Fruit fly (Drosophila melanogaster): ENCODE measurements around the gene CG13813.

Gene CG13813

dm6 chr3L:20241987-20242982 is 10.8 kb downstream of the CG13813 start (continued):
- peak; percentile 42 for TF ChIP-seq D19A (tag; optimal IDR thresholded peaks at IDR 0.05)
- no peak for TF ChIP-seq CG7963 (GFP tag; IDR thresholded peaks at IDR 0.05; ENCODE audit: partially characterized antibody)
- TF ChIP-seq CG8765 (GFP tag; IDR thresholded peaks at IDR 0.05), result peak; percentile 47; the same call in 1 of the 2 replicates
- TF ChIP-seq ara (GFP tag; IDR thresholded peaks at IDR 0.05), result peak; percentile 43; the same call in 1 of the 2 replicates
- TF ChIP-seq lmd (GFP tag; IDR thresholded peaks at IDR 0.05), result peak; percentile 64
- peak; percentile 49; the same call in 2 of the 3 replicates for TF ChIP-seq CG11695 (GFP tag; IDR thresholded peaks at IDR 0.05)
- TF ChIP-seq nerfin-1 (tag; optimal IDR thresholded peaks at IDR 0.05), result peak; percentile 65
- peak; percentile 77 for TF ChIP-seq gem (tag; optimal IDR thresholded peaks at IDR 0.05)
- no peak for TF ChIP-seq rib (GFP tag; IDR thresholded peaks at IDR 0.05)
- TF ChIP-seq h (optimal IDR thresholded peaks at IDR 0.05), result no peak
- TF ChIP-seq ash1 (GFP tag; optimal IDR thresholded peaks at IDR 0.05), result no peak
- 0 out of 2 replicates have a peak, but pooled peaks have one; percentile 5 for TF ChIP-seq Nf-YA (GFP tag; IDR thresholded peaks at IDR 0.05)
- TF ChIP-seq eve (GFP tag; optimal IDR thresholded peaks at IDR 0.05), result no peak
- no peak for TF ChIP-seq Trl (optimal IDR thresholded peaks at IDR 0.05)
- no peak for TF ChIP-seq Trl (GFP tag; optimal IDR thresholded peaks at IDR 0.05)
- peak; percentile 85 for TF ChIP-seq CG9932 (GFP tag; IDR thresholded peaks at IDR 0.05)
- TF ChIP-seq Hr39 (optimal IDR thresholded peaks at IDR 0.05), result no peak
- TF ChIP-seq dysf (GFP tag; IDR thresholded peaks at IDR 0.05), result peak; percentile 56; the same call in 2 of the 3 replicates
- no peak for TF ChIP-seq otp (GFP tag; IDR thresholded peaks at IDR 0.05)
- TF ChIP-seq Rfx (GFP tag; IDR thresholded peaks at IDR 0.05), result peak; percentile 63
- peak; percentile 14 for TF ChIP-seq CrebB (tag; optimal IDR thresholded peaks at IDR 0.05)
- TF ChIP-seq corto (GFP tag; optimal IDR thresholded peaks at IDR 0.05), result peak; percentile 48
- no peak for TF ChIP-seq Hr78 (GFP tag; optimal IDR thresholded peaks at IDR 0.05)
- peak; percentile 78 for TF ChIP-seq amos (GFP tag; IDR thresholded peaks at IDR 0.05; ENCODE audit: partially characterized antibody)
- peak; percentile 28 for TF ChIP-seq cad (GFP tag; optimal IDR thresholded peaks at IDR 0.05)
- peak; percentile 15; the same call in 1 of the 2 replicates for TF ChIP-seq HLH3B (GFP tag; IDR thresholded peaks at IDR 0.05)
- peak; percentile 76 for TF ChIP-seq CG12391 (tag; optimal IDR thresholded peaks at IDR 0.05)
- TF ChIP-seq Ssrp (tag; optimal IDR thresholded peaks at IDR 0.05), result peak; percentile 60
- peak; percentile 66 for TF ChIP-seq sob (GFP tag; IDR thresholded peaks at IDR 0.05)
- no peak for TF ChIP-seq mld (GFP tag; IDR thresholded peaks at IDR 0.05; ENCODE audit: partially characterized antibody)
- peak; percentile 4 for TF ChIP-seq CG6683 (GFP tag; optimal IDR thresholded peaks at IDR 0.05)
- peak; percentile 11; the same call in 1 of the 2 replicates for TF ChIP-seq ap (GFP tag; IDR thresholded peaks at IDR 0.05)
- 0 out of 2 replicates have a peak, but pooled peaks have one; percentile 40 for TF ChIP-seq CG11696 (GFP tag; IDR thresholded peaks at IDR 0.05)
- TF ChIP-seq MESR4 (GFP tag; optimal IDR thresholded peaks at IDR 0.05), result peak; percentile 94
- no peak for TF ChIP-seq ham (GFP tag; IDR thresholded peaks at IDR 0.05)
- TF ChIP-seq CG34422 (GFP tag; IDR thresholded peaks at IDR 0.05), result peak; percentile 80
- TF ChIP-seq danr (GFP tag; IDR thresholded peaks at IDR 0.05), result no peak; the same call in 1 of the 2 replicates
- TF ChIP-seq disco-r (GFP tag; optimal IDR thresholded peaks at IDR 0.05), result no peak
- TF ChIP-seq chif (GFP tag; optimal IDR thresholded peaks at IDR 0.05), result no peak
- no peak for TF ChIP-seq pan (optimal IDR thresholded peaks at IDR 0.05)
- TF ChIP-seq pan (GFP tag; optimal IDR thresholded peaks at IDR 0.05 in 1 of 2, IDR thresholded peaks at IDR 0.05 in 1 of 2), result peak in 1 of 2 experiments; percentile 68
- no peak for TF ChIP-seq NK7.1 (GFP tag; optimal IDR thresholded peaks at IDR 0.05)
- TF ChIP-seq tup (GFP tag; optimal IDR thresholded peaks at IDR 0.05), result no peak
- TF ChIP-seq CG11398 (GFP tag; optimal IDR thresholded peaks at IDR 0.05), result no peak
- peak; percentile 65 for TF ChIP-seq Hr3 (GFP tag; optimal IDR thresholded peaks at IDR 0.05)
- TF ChIP-seq HLH4C (GFP tag; IDR thresholded peaks at IDR 0.05; ENCODE audit: partially characterized antibody), result peak; percentile 59; the same call in 1 of the 3 replicates
- TF ChIP-seq sima (GFP tag; optimal IDR thresholded peaks at IDR 0.05), result no peak
- no peak for TF ChIP-seq luna (GFP tag; optimal IDR thresholded peaks at IDR 0.05)
- TF ChIP-seq CG3995 (GFP tag; optimal IDR thresholded peaks at IDR 0.05), result peak; percentile 11
